Fruit fly (Drosophila melanogaster): ENCODE results near the gene CG34355.

The CG34355 gene

DNA sequence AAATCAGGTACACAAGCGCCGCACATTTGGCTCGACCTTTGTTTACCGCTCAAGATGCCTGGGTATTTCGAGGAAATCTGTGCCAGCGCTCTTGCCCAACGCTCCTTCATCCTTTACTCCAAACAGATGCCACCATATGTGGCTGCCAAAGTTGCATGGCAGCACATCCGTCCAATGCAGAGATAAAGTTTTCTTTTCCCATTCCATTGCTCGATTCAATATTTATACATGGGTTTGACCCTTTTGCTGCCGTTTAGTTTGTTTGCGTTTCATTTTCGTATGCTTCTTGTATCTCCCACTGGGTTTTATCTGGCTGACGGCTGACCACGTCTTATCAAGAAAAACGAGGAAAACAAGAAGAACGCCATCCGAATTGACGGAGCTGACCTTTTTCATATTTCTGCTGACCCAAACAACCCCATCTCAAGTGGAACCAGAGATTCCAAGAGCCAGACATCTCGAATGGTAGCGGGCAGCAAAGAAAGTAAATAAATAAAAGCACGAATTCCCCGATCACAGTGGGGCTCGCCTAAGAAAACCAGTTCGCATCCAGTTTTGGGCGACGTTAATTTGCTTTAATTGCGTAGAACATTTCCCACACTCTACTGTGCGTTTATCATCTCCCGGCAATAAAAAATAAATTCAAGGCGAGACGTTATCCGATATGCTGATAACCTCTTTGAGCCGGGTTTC is 13.0 kb upstream of the CG34355 start (continued):
- TF ChIP-seq CG6791 (GFP tag; IDR thresholded peaks at IDR 0.05; ENCODE audit: partially characterized antibody), result 0 out of 3 replicates have a peak, but pooled peaks have one; percentile 25
- 0 out of 2 replicates have a peak, but pooled peaks have one; percentile 17 for TF ChIP-seq ara (GFP tag; IDR thresholded peaks at IDR 0.05)
- no peak for TF ChIP-seq Dll (GFP tag; IDR thresholded peaks at IDR 0.05; ENCODE audit: partially characterized antibody)
- no peak for TF ChIP-seq chinmo (GFP tag; IDR thresholded peaks at IDR 0.05; ENCODE audit: partially characterized antibody)
- no peak for TF ChIP-seq Dbx (GFP tag; IDR thresholded peaks at IDR 0.05)
- TF ChIP-seq twi (tag; optimal IDR thresholded peaks at IDR 0.05), result peak; percentile 93
- TF ChIP-seq kni (GFP tag; optimal IDR thresholded peaks at IDR 0.05), result peak; percentile 82
- TF ChIP-seq CG9932 (GFP tag; IDR thresholded peaks at IDR 0.05), result peak; percentile 44
- peak; percentile 10 for TF ChIP-seq Abd-B (GFP tag; optimal IDR thresholded peaks at IDR 0.05)
- no peak for TF ChIP-seq C15 (GFP tag; IDR thresholded peaks at IDR 0.05)
- TF ChIP-seq tll (GFP tag; optimal IDR thresholded peaks at IDR 0.05), result peak in 1 of 2 experiments; percentile 51
- peak; percentile 54 for TF ChIP-seq pros (GFP tag; optimal IDR thresholded peaks at IDR 0.05)
- peak in 1 of 2 experiments; percentile 90 for TF ChIP-seq Hr78 (GFP tag; optimal IDR thresholded peaks at IDR 0.05)
- peak; percentile 16 for TF ChIP-seq bab2 (GFP tag; optimal IDR thresholded peaks at IDR 0.05)
- 0 out of 2 replicates have a peak, but pooled peaks have one; percentile 0 for TF ChIP-seq vvl (GFP tag; IDR thresholded peaks at IDR 0.05)
- TF ChIP-seq Gug (GFP tag; IDR thresholded peaks at IDR 0.05), result peak; percentile 31; the same call in 1 of the 4 replicates
- no peak for TF ChIP-seq CG5953 (GFP tag; IDR thresholded peaks at IDR 0.05)
- no peak for TF ChIP-seq CG10565 (GFP tag; optimal IDR thresholded peaks at IDR 0.05)
- no peak for TF ChIP-seq prd (optimal IDR thresholded peaks at IDR 0.05)
- TF ChIP-seq prd (GFP tag; IDR thresholded peaks at IDR 0.05), result peak; percentile 29; the same call in 1 of the 3 replicates
- TF ChIP-seq Blimp-1 (GFP tag; optimal IDR thresholded peaks at IDR 0.05), result peak; percentile 56
- peak; percentile 92 for TF ChIP-seq sd (tag; optimal IDR thresholded peaks at IDR 0.05)

DNA sequence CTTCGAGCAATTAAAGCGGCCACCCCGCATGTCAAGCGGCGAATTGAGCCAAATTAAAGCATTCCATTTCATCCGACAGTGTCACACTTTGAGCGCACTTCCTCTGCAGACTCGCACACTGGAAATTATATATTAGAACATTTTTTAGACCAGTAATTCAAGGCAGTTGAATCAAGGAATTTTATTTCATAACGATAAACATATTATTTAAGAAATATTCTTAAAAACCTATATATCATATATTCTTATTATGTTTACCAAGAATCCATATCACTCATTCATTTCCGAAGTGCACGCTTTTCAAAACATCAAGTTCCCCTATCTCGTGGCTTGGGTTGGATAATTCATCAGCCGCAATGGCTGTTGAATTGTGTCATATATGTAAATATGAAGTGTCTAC is 12.2 kb upstream of the CG34355 start:
- TF ChIP-seq Drgx (GFP tag; IDR thresholded peaks at IDR 0.05) (peak; percentile 43; the same call in 1 of the 2 replicates), Xbp1 (GFP tag; optimal IDR thresholded peaks at IDR 0.05) (no peak), Antp (GFP tag; optimal IDR thresholded peaks at IDR 0.05) (no peak), Xrp1 (GFP tag; IDR thresholded peaks at IDR 0.05) (peak; percentile 13; the same call in 1 of the 2 replicates), CG31224 (GFP tag; IDR thresholded peaks at IDR 0.05) (no peak), bcd (GFP tag; optimal IDR thresholded peaks at IDR 0.05) (no peak), Hsf (GFP tag; optimal IDR thresholded peaks at IDR 0.05) (no peak), ftz-f1 (GFP tag; optimal IDR thresholded peaks at IDR 0.05) (no peak), Sox100B (GFP tag; optimal IDR thresholded peaks at IDR 0.05) (no peak), CG7987 (GFP tag; optimal IDR thresholded peaks at IDR 0.05) (no peak), CG10431 (GFP tag; optimal IDR thresholded peaks at IDR 0.05) (no peak), CG3065 (GFP tag; optimal IDR thresholded peaks at IDR 0.05) (no peak), kah (GFP tag; optimal IDR thresholded peaks at IDR 0.05) (no peak), fd64A (GFP tag; optimal IDR thresholded peaks at IDR 0.05) (no peak), CG4854 (GFP tag; optimal IDR thresholded peaks at IDR 0.05) (no peak), exex (tag; optimal IDR thresholded peaks at IDR 0.05) (no peak), CG9797 (GFP tag; optimal IDR thresholded peaks at IDR 0.05) (no peak), CG11398 (GFP tag; optimal IDR thresholded peaks at IDR 0.05) (no peak), sd (tag; optimal IDR thresholded peaks at IDR 0.05) (no peak), CG9609 (GFP tag; optimal IDR thresholded peaks at IDR 0.05) (no peak), CG6689 (GFP tag; IDR thresholded peaks at IDR 0.05) (0 out of 2 replicates have a peak, but pooled peaks have one; percentile 12), Jarid2 (GFP tag; optimal IDR thresholded peaks at IDR 0.05) (no peak), prd (optimal IDR thresholded peaks at IDR 0.05) (no peak), prd (GFP tag; IDR thresholded peaks at IDR 0.05) (no peak), CG18764 (GFP tag; optimal IDR thresholded peaks at IDR 0.05) (no peak), danr (GFP tag; IDR thresholded peaks at IDR 0.05) (no peak), Hey (tag; optimal IDR thresholded peaks at IDR 0.05) (no peak), gsb (GFP tag; IDR thresholded peaks at IDR 0.05) (no peak), hkb (optimal IDR thresholded peaks at IDR 0.05) (no peak), hkb (GFP tag; IDR thresholded peaks at IDR 0.05) (no peak)

All from whole organism, embryonic.